Fruit fly (Drosophila melanogaster) whole organism, prepupa: Measurements from ENCODE around the gene X11Lbeta.
"Not testable (repeated sequence)": the region's sequence is repeated elsewhere in the genome, so short reads cannot be mapped to it uniquely, and the experiment has no call there.

ENCODE experiments used
- CG1621 ChIP-seq: fragments of 200-800 bp; sonication (Bioruptor generic); optimal IDR thresholded peaks from 3 replicates; lab custom pipeline; 2018; ENCODE audit warnings: missing biosample characterization, mild to moderate bottlenecking, missing genetic modification characterization
- CG3919 ChIP-seq: fragments of 200-800 bp; sonication (Bioruptor generic); optimal IDR thresholded peaks from 3 replicates; lab custom pipeline; 2016; ENCODE audit warnings: missing biosample characterization, missing genetic modification characterization
- CG6854 ChIP-seq: fragments of 200-800 bp; sonication (Bioruptor generic); optimal IDR thresholded peaks from 2 replicates; lab custom pipeline; 2017; ENCODE audit warnings: missing biosample characterization, mild to moderate bottlenecking, missing genetic modification characterization
- Hr38 ChIP-seq: sonication (Bioruptor generic); optimal IDR thresholded peaks from 2 replicates; lab custom pipeline; 2016; ENCODE audit warnings: missing biosample characterization, missing genetic modification characterization
- dsx ChIP-seq: fragments of 200-800 bp; optimal IDR thresholded peaks from 3 replicates; lab custom pipeline; 2019; ENCODE audit warnings: missing biosample characterization, mild to moderate bottlenecking, missing genetic modification characterization, moderate library complexity; ENCODE audit not compliant: poor library complexity, severe bottlenecking
- fd59A ChIP-seq: fragments of 200-800 bp; sonication (Bioruptor generic); optimal IDR thresholded peaks from 2 replicates; lab custom pipeline; 2017; ENCODE audit warnings: missing biosample characterization, mild to moderate bottlenecking, missing genetic modification characterization, missing genetic modification reagents
- fd85E ChIP-seq: fragments of 200-800 bp; sonication (Bioruptor generic); optimal IDR thresholded peaks from 3 replicates; lab custom pipeline; 2016; ENCODE audit warnings: missing biosample characterization, missing genetic modification characterization
- vri ChIP-seq: fragments of 200-800 bp; sonication (Bioruptor generic); optimal IDR thresholded peaks from 3 replicates; lab custom pipeline; 2016; ENCODE audit warnings: missing biosample characterization, mild to moderate bottlenecking, missing genetic modification characterization

DNA sequence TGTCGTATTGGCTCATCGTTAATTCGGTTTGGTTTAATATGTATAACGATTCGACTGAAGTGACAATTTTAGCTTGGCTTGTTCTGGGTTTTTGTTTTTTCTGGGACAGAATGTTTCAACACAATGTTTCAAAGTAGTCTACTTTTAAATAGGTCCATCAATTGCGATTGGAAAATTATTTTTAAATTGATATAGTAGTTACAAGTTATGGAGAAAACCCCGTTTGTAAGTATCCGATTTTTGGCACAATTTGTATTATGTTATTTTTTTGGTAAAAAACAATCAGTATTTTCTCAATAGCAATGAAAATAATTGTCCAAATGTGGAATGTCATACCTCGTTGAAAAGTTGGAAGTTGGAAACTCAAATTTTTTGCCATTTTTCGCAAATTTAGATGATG is 34.2 kb downstream of the X11Lbeta start, which contains the start of gene Rab9E:
- TF ChIP-seq Hr38 (GFP tag; lab: Kevin White, UChicago); CG6854 (GFP tag; lab: Kevin White, UChicago); fd59A; dsx (GFP tag; lab: Kevin White, UChicago); fd85E (GFP tag; lab: Kevin White, UChicago); CG1621 (tag; lab: Kevin White, UChicago); vri (GFP tag; lab: Kevin White, UChicago); CG3919 (GFP tag; lab: Kevin White, UChicago): not testable (repeated sequence)
